Worm (Caenorhabditis elegans) whole organism, L1 larva: ENCODE results near the gene mccc-1.

Source experiments
- C04F5.9 ChIP-seq: sonication (generic microtip); optimal IDR thresholded peaks from 2 replicates; lab custom pipeline; 2016; ENCODE audit warnings: missing genetic modification characterization, missing compliant biosample characterization
- C34B4.2 ChIP-seq: sonication (generic microtip); optimal IDR thresholded peaks from 2 replicates; lab custom pipeline; 2017; ENCODE audit warnings: mild to moderate bottlenecking, missing genetic modification characterization, missing compliant biosample characterization
- F16B12.6 ChIP-seq: fragments of 150-350 bp; optimal IDR thresholded peaks from 2 replicates; lab custom pipeline; 2014; ENCODE audit warnings: missing biosample characterization, missing genetic modification characterization
- Y116A8C.19 ChIP-seq: sonication (generic microtip); optimal IDR thresholded peaks from 2 replicates; lab custom pipeline; 2016; ENCODE audit warnings: missing compliant biosample characterization, missing genetic modification characterization, borderline replicate concordance
- alr-1 ChIP-seq: fragments of 200-800 bp; sonication (Bioruptor generic); optimal IDR thresholded peaks from 2 replicates; lab custom pipeline; 2018; ENCODE audit warnings: borderline replicate concordance, mild to moderate bottlenecking, missing genetic modification characterization, missing compliant biosample characterization
- aly-2 ChIP-seq: fragments of 150-350 bp; optimal IDR thresholded peaks from 2 replicates; lab custom pipeline; 2014; ENCODE audit warnings: missing biosample characterization, missing genetic modification characterization
- ama-1 ChIP-seq: fragments of 150-350 bp; optimal IDR thresholded peaks from 2 replicates; lab custom pipeline; 2014
- ceh-63 ChIP-seq: fragments of 200-800 bp; sonication (Bioruptor generic); optimal IDR thresholded peaks from 2 replicates; lab custom pipeline; 2018; ENCODE audit warnings: mild to moderate bottlenecking, missing genetic modification characterization, missing compliant biosample characterization
- ceh-82 ChIP-seq, 3 experiments: fragments of 150-350 bp in 1 of 3; sonication (generic microtip) in 2 of 3; optimal IDR thresholded peaks; 2 replicates each; lab custom pipeline; 2014 to 2017; ENCODE audit warnings: missing biosample characterization in 3 of 3, missing genetic modification characterization in 3 of 3
- dsc-1 ChIP-seq: sonication (generic microtip); optimal IDR thresholded peaks from 2 replicates; lab custom pipeline; 2016; ENCODE audit warnings: mild to moderate bottlenecking, missing genetic modification characterization, missing compliant biosample characterization
- efl-1 ChIP-seq, 4 experiments: fragments of 150-350 bp; optimal IDR thresholded peaks in 3 of 4; peaks in 1 of 4; 1 replicate in 1 of 4; 2 replicates in 3 of 4; lab custom pipeline; 2014; ENCODE audit warnings: missing biosample characterization in 2 of 4, missing genetic modification characterization in 2 of 4, missing genetic modification reagents in 2 of 4
- efl-3 ChIP-seq: fragments of 200-800 bp; sonication (Bioruptor generic); optimal IDR thresholded peaks from 2 replicates; lab custom pipeline; 2018; ENCODE audit warnings: mild to moderate bottlenecking, missing genetic modification characterization, missing compliant biosample characterization
- egl-27 ChIP-seq, 2 experiments: fragments of 150-350 bp in 1 of 2; sonication (generic microtip); optimal IDR thresholded peaks; 3 replicates each; lab custom pipeline; 2017 to 2018; ENCODE audit warnings: missing biosample characterization in 2 of 2, missing genetic modification characterization in 2 of 2, missing genetic modification reagents in 2 of 2
- elt-2 ChIP-seq: sonication (generic microtip); optimal IDR thresholded peaks from 2 replicates; lab custom pipeline; 2016; ENCODE audit warnings: missing genetic modification characterization, mild to moderate bottlenecking, inconsistent platforms, missing compliant biosample characterization, missing genetic modification reagents
- elt-3 ChIP-seq, 6 experiments: fragments of 150-350 bp in 1 of 6; sonication (generic microtip); optimal IDR thresholded peaks; 2 replicates each; lab custom pipeline; 2017 to 2018; ENCODE audit warnings: missing biosample characterization in 6 of 6, missing genetic modification characterization in 6 of 6, inconsistent platforms in 1 of 6
- fkh-10 ChIP-seq: sonication (generic microtip); optimal IDR thresholded peaks from 2 replicates; lab custom pipeline; 2017; ENCODE audit warnings: missing biosample characterization, missing genetic modification reagents, missing genetic modification characterization
- fkh-4 ChIP-seq: sonication (generic microtip); optimal IDR thresholded peaks from 2 replicates; lab custom pipeline; 2016; ENCODE audit warnings: missing compliant biosample characterization, missing genetic modification characterization, borderline replicate concordance
- fkh-8 ChIP-seq: sonication (generic microtip); optimal IDR thresholded peaks from 2 replicates; lab custom pipeline; 2016; ENCODE audit warnings: mild to moderate bottlenecking, missing genetic modification characterization, missing compliant biosample characterization
- hlh-4 ChIP-seq: sonication (generic microtip); optimal IDR thresholded peaks from 2 replicates; lab custom pipeline; 2016; ENCODE audit warnings: mild to moderate bottlenecking, missing genetic modification characterization, missing compliant biosample characterization
- isw-1 ChIP-seq: fragments of 200-800 bp; sonication (Bioruptor generic); IDR thresholded peaks from 2 replicates; pipeline ENCODE4 v1.3.6; 2022; ENCODE audit warnings: missing genetic modification characterization, missing compliant biosample characterization
- jun-1 ChIP-seq: fragments of 150-350 bp; optimal IDR thresholded peaks from 2 replicates; lab custom pipeline; 2014; ENCODE audit warnings: missing biosample characterization, missing genetic modification reagents, missing genetic modification characterization
- lin-14 ChIP-seq: fragments of 200-800 bp; sonication (Bioruptor generic); optimal IDR thresholded peaks from 2 replicates; lab custom pipeline; 2018; ENCODE audit warnings: mild to moderate bottlenecking, missing genetic modification characterization, moderate library complexity, missing compliant biosample characterization
- lin-35 ChIP-seq, 2 experiments: fragments of 150-350 bp; optimal IDR thresholded peaks; 2 replicates each; lab custom pipeline; 2014; ENCODE audit warnings: missing biosample characterization in 2 of 2, missing genetic modification characterization in 2 of 2, missing genetic modification reagents in 2 of 2
- lir-3 ChIP-seq: sonication (generic microtip); optimal IDR thresholded peaks from 2 replicates; lab custom pipeline; 2016; ENCODE audit warnings: mild to moderate bottlenecking, missing genetic modification characterization, moderate library complexity, missing compliant biosample characterization; ENCODE audit not compliant: poor library complexity
- mab-9 ChIP-seq: fragments of 200-800 bp; sonication (Bioruptor generic); IDR thresholded peaks from 2 replicates; pipeline ENCODE4 v1.3.6; 2022; ENCODE audit warnings: missing genetic modification reagents, missing genetic modification characterization, missing compliant biosample characterization
- mef-2 ChIP-seq: fragments of 150-350 bp; optimal IDR thresholded peaks from 2 replicates; lab custom pipeline; 2014; ENCODE audit warnings: missing biosample characterization, missing genetic modification characterization
- mep-1 ChIP-seq: fragments of 150-350 bp; optimal IDR thresholded peaks from 2 replicates; lab custom pipeline; 2014; ENCODE audit warnings: missing biosample characterization, missing genetic modification characterization
- nhr-19 ChIP-seq: fragments of 200-800 bp; sonication (Bioruptor generic); conservative IDR thresholded peaks from 2 replicates; pipeline ENCODE4 v1.3.6; 2022; ENCODE audit warnings: missing genetic modification characterization, missing compliant biosample characterization
- nhr-20 ChIP-seq: sonication (generic microtip); optimal IDR thresholded peaks from 2 replicates; lab custom pipeline; 2016; ENCODE audit warnings: mild to moderate bottlenecking, missing genetic modification characterization, missing compliant biosample characterization
- nhr-237 ChIP-seq: fragments of 150-350 bp; optimal IDR thresholded peaks from 2 replicates; lab custom pipeline; 2014; ENCODE audit warnings: missing biosample characterization, missing genetic modification characterization
- nhr-28 ChIP-seq: fragments of 150-350 bp; optimal IDR thresholded peaks from 2 replicates; lab custom pipeline; 2014; ENCODE audit warnings: missing biosample characterization, missing genetic modification characterization
- nhr-47 ChIP-seq: sonication (generic microtip); optimal IDR thresholded peaks from 2 replicates; lab custom pipeline; 2016; ENCODE audit warnings: mild to moderate bottlenecking, missing genetic modification characterization, moderate library complexity, missing compliant biosample characterization
- nhr-71 ChIP-seq: sonication (generic microtip); optimal IDR thresholded peaks from 2 replicates; lab custom pipeline; 2016; ENCODE audit warnings: mild to moderate bottlenecking, missing genetic modification characterization, moderate library complexity, missing compliant biosample characterization
- nhr-76 ChIP-seq: sonication (generic microtip); optimal IDR thresholded peaks from 2 replicates; lab custom pipeline; 2017; ENCODE audit warnings: missing biosample characterization, missing genetic modification characterization
- nhr-77 ChIP-seq: fragments of 150-350 bp; optimal IDR thresholded peaks from 2 replicates; lab custom pipeline; 2014; ENCODE audit warnings: missing biosample characterization, missing genetic modification characterization
- nhr-85 ChIP-seq: sonication (generic microtip); peaks from one replicate; lab custom pipeline; 2016; ENCODE audit warnings: missing genetic modification characterization, inconsistent platforms, missing compliant biosample characterization
- nhr-90 ChIP-seq: sonication (generic microtip); optimal IDR thresholded peaks from 2 replicates; lab custom pipeline; 2016; ENCODE audit warnings: mild to moderate bottlenecking, missing genetic modification characterization, missing compliant biosample characterization; ENCODE audit not compliant: poor library complexity
- rnt-1 ChIP-seq: sonication (generic microtip); optimal IDR thresholded peaks from 2 replicates; lab custom pipeline; 2016; ENCODE audit warnings: mild to moderate bottlenecking, missing genetic modification characterization, moderate library complexity, missing compliant biosample characterization
- skn-1 ChIP-seq: fragments of 150-350 bp; optimal IDR thresholded peaks from 2 replicates; lab custom pipeline; 2014; ENCODE audit warnings: missing biosample characterization, missing genetic modification characterization
- snu-23 ChIP-seq: sonication (generic microtip); optimal IDR thresholded peaks from 2 replicates; lab custom pipeline; 2016; ENCODE audit warnings: missing genetic modification characterization, missing compliant biosample characterization
- sox-4 ChIP-seq: sonication (generic microtip); optimal IDR thresholded peaks from 2 replicates; lab custom pipeline; 2016; ENCODE audit warnings: missing genetic modification characterization, missing compliant biosample characterization
- sup-37 ChIP-seq: fragments of 200-800 bp; sonication (Bioruptor generic); optimal IDR thresholded peaks from 2 replicates; lab custom pipeline; 2018; ENCODE audit warnings: mild to moderate bottlenecking, missing genetic modification characterization, missing compliant biosample characterization
- tbx-2 ChIP-seq: sonication (generic microtip); optimal IDR thresholded peaks from 2 replicates; lab custom pipeline; 2016; ENCODE audit warnings: missing genetic modification characterization, missing compliant biosample characterization
- unc-30 ChIP-seq: sonication (generic microtip); optimal IDR thresholded peaks from 2 replicates; lab custom pipeline; 2017; ENCODE audit warnings: missing biosample characterization, missing genetic modification characterization
- unc-86 ChIP-seq: sonication (generic microtip); optimal IDR thresholded peaks from 2 replicates; lab custom pipeline; 2016; ENCODE audit warnings: missing genetic modification characterization, missing compliant biosample characterization
- xbp-1 ChIP-seq: sonication (generic microtip); optimal IDR thresholded peaks from 2 replicates; lab custom pipeline; 2016; ENCODE audit warnings: missing genetic modification characterization, missing compliant biosample characterization
- zag-1 ChIP-seq: fragments of 150-350 bp; optimal IDR thresholded peaks from 2 replicates; lab custom pipeline; 2014; ENCODE audit warnings: missing biosample characterization, missing genetic modification characterization
- zip-4 ChIP-seq: fragments of 200-800 bp; sonication (Bioruptor generic); optimal IDR thresholded peaks from 2 replicates; lab custom pipeline; 2018; ENCODE audit warnings: mild to moderate bottlenecking, missing genetic modification characterization, moderate library complexity, missing compliant biosample characterization

The mccc-1 gene

ce11 chrIV:9924419-9924818, 40.0 kb downstream of the mccc-1 start:
- TF ChIP-seq nhr-76 (tag; lab: Kevin White, UChicago) (no peak), nhr-28 (tag; lab: Kevin White, UChicago) (no peak), ceh-63 (GFP tag; lab: Kevin White, UChicago) (no peak), sox-4 (tag; lab: Kevin White, UChicago) (no peak), isw-1 (GFP tag; lab: Robert Waterston, UW) (no peak), hlh-4 (no peak), F16B12.6 (tag; lab: Kevin White, UChicago) (no peak), mep-1 (tag; lab: Kevin White, UChicago) (no peak)
- TF ChIP-seq, all 84 proteins: peak for 0

DNA sequence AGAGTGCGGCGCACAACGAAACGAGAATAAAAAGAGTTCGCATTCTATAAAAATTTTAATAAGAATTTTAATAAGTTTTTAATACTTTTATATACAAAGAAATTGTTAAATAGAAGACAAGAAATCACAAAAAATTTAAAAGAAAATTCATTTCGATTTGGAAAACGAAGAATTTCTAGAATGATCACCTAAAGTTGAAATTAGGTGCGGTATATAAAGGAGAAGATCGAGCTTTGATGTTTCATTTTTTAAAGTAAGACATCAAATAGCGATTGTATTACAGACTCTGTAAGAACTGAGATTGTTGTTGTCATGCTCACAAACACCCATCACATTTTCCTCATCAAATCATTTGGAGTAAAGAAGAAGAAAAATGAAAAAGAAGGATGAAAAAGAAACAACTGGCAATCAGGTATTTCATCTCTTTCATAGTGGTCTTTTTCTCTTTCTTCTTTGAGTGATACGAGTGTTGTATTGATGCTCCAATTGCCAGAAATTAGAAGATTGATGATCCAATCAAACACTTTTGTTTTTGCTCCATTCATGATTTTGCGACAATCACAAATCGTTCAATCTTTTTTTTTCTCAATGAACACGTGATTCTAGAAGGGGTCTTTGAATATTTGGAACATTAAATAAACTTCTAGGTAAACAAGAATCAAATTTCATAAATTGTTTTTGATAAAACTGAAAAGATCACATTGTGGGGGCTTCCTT, 44.0 kb downstream of the mccc-1 start, which contains the start of gene dur-1:
dur-1 (minus strand) TSS at position 51 of the 717 bp plus-strand sequence.
- TF ChIP-seq sup-37 (GFP tag; lab: Kevin White, UChicago) (no peak), aly-2 (no peak), nhr-28 (tag; lab: Kevin White, UChicago) (no peak), nhr-20 (tag; lab: Kevin White, UChicago) (peak; percentile 23), C04F5.9 (tag; lab: Kevin White, UChicago) (no peak), ceh-63 (GFP tag; lab: Kevin White, UChicago) (no peak), elt-2 (tag; lab: Kevin White, UChicago) (no peak), mep-1 (tag; lab: Kevin White, UChicago) (no peak), fkh-10 (GFP tag; lab: Kevin White, UChicago) (no peak), unc-30 (tag; lab: Kevin White, UChicago) (no peak), efl-3 (GFP tag; lab: Kevin White, UChicago) (no peak), tbx-2 (no peak), hlh-4 (no peak), lin-14 (GFP tag; lab: Kevin White, UChicago) (peak; percentile 84), mab-9 (GFP tag; lab: Robert Waterston, UW) (no peak), efl-1 (optimal IDR thresholded peaks at IDR 0.05; lab: Kevin White, UChicago) (no peak), efl-1 (GFP tag; optimal IDR thresholded peaks at IDR 0.05 in 1 of 2; lab: Kevin White, UChicago) (no peak), zag-1 (tag; lab: Kevin White, UChicago) (no peak), dsc-1 (no peak), snu-23 (peak; percentile 44), elt-3 (tag; optimal IDR thresholded peaks at IDR 0.05; lab: Kevin White, UChicago) (no peak), unc-86 (tag; lab: Kevin White, UChicago) (no peak), nhr-71 (peak; percentile 83), xbp-1 (no peak), lir-3 (tag; lab: Kevin White, UChicago) (no peak), Y116A8C.19 (tag; lab: Kevin White, UChicago) (no peak), zip-4 (GFP tag; lab: Kevin White, UChicago) (no peak), mef-2 (no peak), jun-1 (tag; lab: Kevin White, UChicago) (no peak), rnt-1 (peak; percentile 62), nhr-47 (tag; lab: Kevin White, UChicago) (no peak), C34B4.2 (no peak), nhr-77 (tag; lab: Kevin White, UChicago) (no peak), fkh-8 (tag; lab: Kevin White, UChicago) (no peak), ceh-82 (tag; optimal IDR thresholded peaks at IDR 0.05; lab: Kevin White, UChicago) (no peak), ama-1 (lab: Kevin White, UChicago) (no peak), lin-35 (GFP tag; optimal IDR thresholded peaks at IDR 0.05; lab: Kevin White, UChicago) (peak in 1 of 2 experiments; percentile 5), skn-1 (tag; lab: Kevin White, UChicago) (no peak), nhr-90 (tag; lab: Kevin White, UChicago) (no peak), alr-1 (tag; lab: Kevin White, UChicago) (no peak), nhr-19 (GFP tag; lab: Robert Waterston, UW) (peak; percentile 69), nhr-76 (tag; lab: Kevin White, UChicago) (no peak), F16B12.6 (tag; lab: Kevin White, UChicago) (no peak), egl-27 (tag; optimal IDR thresholded peaks at IDR 0.05; lab: Kevin White, UChicago) (no peak), nhr-237 (tag; lab: Kevin White, UChicago) (no peak), nhr-85 (tag; lab: Kevin White, UChicago) (no peak), fkh-4 (tag; lab: Kevin White, UChicago) (no peak)
